Worm (Caenorhabditis elegans) whole organism, young adult: Measurements from ENCODE around the gene gop-1.
A peak's percentile ranks its signal among the peaks of the same experiment; 100 is the strongest.

Source experiments
- B0019.2 ChIP-seq: fragments of 200-800 bp; sonication (Bioruptor generic); conservative IDR thresholded peaks from 2 replicates; pipeline ENCODE4 v1.3.6; 2022; ENCODE audit warnings: missing genetic modification reagents, missing genetic modification characterization, missing compliant biosample characterization
- B0035.1 ChIP-seq: sonication (generic microtip); optimal IDR thresholded peaks from 2 replicates; lab custom pipeline; 2016; ENCODE audit warnings: missing genetic modification characterization, mild to moderate bottlenecking, missing compliant biosample characterization, missing genotype, missing genetic modification reagents
- B0261.1 ChIP-seq: sonication (generic microtip); optimal IDR thresholded peaks from 2 replicates; lab custom pipeline; 2016; ENCODE audit warnings: mild to moderate bottlenecking, missing genetic modification characterization, moderate library complexity, missing compliant biosample characterization
- D2030.7 ChIP-seq: fragments of 200-800 bp; sonication (Bioruptor generic); IDR thresholded peaks from 2 replicates; pipeline ENCODE4 v1.3.6; 2022; ENCODE audit warnings: missing genetic modification reagents, missing genetic modification characterization, missing compliant biosample characterization
- F37B4.10 ChIP-seq: fragments of 200-800 bp; sonication (Bioruptor generic); IDR thresholded peaks from 2 replicates; pipeline ENCODE4 v1.3.6; 2022; ENCODE audit warnings: missing genetic modification characterization, missing compliant biosample characterization
- F39B2.1 ChIP-seq: fragments of 200-800 bp; sonication (Bioruptor generic); IDR thresholded peaks from 2 replicates; pipeline ENCODE4 v1.3.6; 2022; ENCODE audit warnings: missing genetic modification reagents, missing genetic modification characterization, missing compliant biosample characterization
- F52B5.7 ChIP-seq: sonication (generic microtip); optimal IDR thresholded peaks from 2 replicates; lab custom pipeline; 2016; ENCODE audit warnings: mild to moderate bottlenecking, missing genetic modification characterization, missing compliant biosample characterization
- F57A8.1 ChIP-seq: fragments of 200-800 bp; sonication (Bioruptor generic); optimal IDR thresholded peaks from 2 replicates; lab custom pipeline; 2018; ENCODE audit warnings: mild to moderate bottlenecking, missing genetic modification characterization, moderate library complexity, missing compliant biosample characterization
- K11D2.4 ChIP-seq: fragments of 200-800 bp; sonication (Bioruptor generic); IDR thresholded peaks from 2 replicates; pipeline ENCODE4 v1.3.6; 2022; ENCODE audit warnings: missing genetic modification reagents, missing genetic modification characterization, missing compliant biosample characterization
- T26A5.8 ChIP-seq: sonication (generic microtip); optimal IDR thresholded peaks from 2 replicates; lab custom pipeline; 2016; ENCODE audit warnings: missing genetic modification characterization, missing compliant biosample characterization
- Y53F4B.3 ChIP-seq: fragments of 200-800 bp; sonication (Bioruptor generic); IDR thresholded peaks from 2 replicates; pipeline ENCODE4 v1.3.6; 2022; ENCODE audit warnings: missing genetic modification reagents, missing genetic modification characterization, missing compliant biosample characterization
- Y53G8AR.9 ChIP-seq: fragments of 200-800 bp; sonication (Bioruptor generic); conservative IDR thresholded peaks from 2 replicates; pipeline ENCODE4 v1.3.6; 2022; ENCODE audit warnings: missing genetic modification reagents, missing genetic modification characterization, missing compliant biosample characterization
- Y79H2A.3 ChIP-seq: fragments of 200-800 bp; sonication (Bioruptor generic); conservative IDR thresholded peaks from 2 replicates; pipeline ENCODE4 v1.3.6; 2022; ENCODE audit warnings: missing genetic modification reagents, missing genetic modification characterization, missing compliant biosample characterization
- ZK185.1 ChIP-seq: sonication (generic microtip); optimal IDR thresholded peaks from 2 replicates; lab custom pipeline; 2016; ENCODE audit warnings: mild to moderate bottlenecking, missing genetic modification characterization, missing compliant biosample characterization; ENCODE audit not compliant: poor library complexity, severe bottlenecking
- aptf-2 ChIP-seq: fragments of 200-800 bp; sonication (Bioruptor generic); conservative IDR thresholded peaks from 2 replicates; pipeline ENCODE4 v1.3.6; 2022; ENCODE audit warnings: missing genetic modification reagents, missing genetic modification characterization, missing compliant biosample characterization
- ceh-100 ChIP-seq: fragments of 200-800 bp; sonication (Bioruptor generic); IDR thresholded peaks from 2 replicates; pipeline ENCODE4 v1.3.6; 2022; ENCODE audit warnings: missing genetic modification reagents, missing genetic modification characterization, missing compliant biosample characterization
- ceh-40 ChIP-seq: fragments of 200-800 bp; sonication (Bioruptor generic); IDR thresholded peaks from 2 replicates; pipeline ENCODE4 v1.3.6; 2022; ENCODE audit warnings: missing genetic modification characterization, missing compliant biosample characterization
- ceh-58 ChIP-seq: fragments of 200-800 bp; sonication (Bioruptor generic); IDR thresholded peaks from 2 replicates; pipeline ENCODE4 v1.3.6; 2022; ENCODE audit warnings: missing genetic modification characterization, missing compliant biosample characterization
- die-1 ChIP-seq: sonication (generic microtip); optimal IDR thresholded peaks from 2 replicates; lab custom pipeline; 2016; ENCODE audit warnings: missing genotype, mild to moderate bottlenecking, missing genetic modification characterization, missing compliant biosample characterization
- dpl-1 ChIP-seq: fragments of 150-350 bp; optimal IDR thresholded peaks from 2 replicates; lab custom pipeline; 2014; ENCODE audit warnings: missing biosample characterization, missing genetic modification reagents, missing genetic modification characterization
- ets-4 ChIP-seq: fragments of 200-800 bp; sonication (Bioruptor generic); optimal IDR thresholded peaks from 2 replicates; lab custom pipeline; 2018; ENCODE audit warnings: mild to moderate bottlenecking, missing genetic modification characterization, missing compliant biosample characterization
- hlh-26 ChIP-seq: fragments of 200-800 bp; sonication (Bioruptor generic); conservative IDR thresholded peaks from 2 replicates; pipeline ENCODE4 v1.3.6; 2022; ENCODE audit warnings: missing genetic modification reagents, missing genetic modification characterization, missing compliant biosample characterization
- hmg-20 ChIP-seq: fragments of 200-800 bp; sonication (Bioruptor generic); IDR thresholded peaks from 2 replicates; pipeline ENCODE4 v1.3.6; 2022; ENCODE audit warnings: missing genetic modification reagents, missing genetic modification characterization, missing compliant biosample characterization
- hrde-1 ChIP-seq: sonication (generic microtip); optimal IDR thresholded peaks from 2 replicates; lab custom pipeline; 2016; ENCODE audit warnings: missing genetic modification characterization, mild to moderate bottlenecking, missing compliant biosample characterization, moderate library complexity, missing genotype, missing genetic modification reagents, borderline replicate concordance
- let-526 ChIP-seq: fragments of 200-800 bp; sonication (Bioruptor generic); IDR thresholded peaks from 2 replicates; pipeline ENCODE4 v1.3.6; 2022; ENCODE audit warnings: missing genetic modification reagents, missing genetic modification characterization, missing compliant biosample characterization
- let-607 ChIP-seq, 2 experiments: fragments of 200-800 bp in 1 of 2; sonication (Bioruptor generic) in 1 of 2; sonication (generic microtip) in 1 of 2; optimal IDR thresholded peaks; 2 replicates each; lab custom pipeline; 2016 to 2018; ENCODE audit warnings: mild to moderate bottlenecking in 2 of 2, missing compliant biosample characterization in 2 of 2, missing genetic modification characterization in 2 of 2, moderate library complexity in 2 of 2, missing genotype in 1 of 2
- lin-35 ChIP-seq, 3 experiments: fragments of 150-350 bp in 2 of 3; sonication (generic microtip) in 1 of 3; optimal IDR thresholded peaks; 2 replicates each; lab custom pipeline; 2014 to 2018; ENCODE audit warnings: missing biosample characterization in 3 of 3, missing genetic modification characterization in 3 of 3, missing genetic modification reagents in 3 of 3
- lin-40 ChIP-seq: sonication (generic microtip); optimal IDR thresholded peaks from 2 replicates; lab custom pipeline; 2016; ENCODE audit warnings: missing genetic modification characterization, mild to moderate bottlenecking, missing compliant biosample characterization, missing genotype, missing genetic modification reagents
- lin-54 ChIP-seq: fragments of 200-800 bp; sonication (Bioruptor generic); optimal IDR thresholded peaks from 2 replicates; lab custom pipeline; 2018; ENCODE audit warnings: mild to moderate bottlenecking, missing genetic modification characterization, missing compliant biosample characterization
- lir-1 ChIP-seq: fragments of 200-800 bp; sonication (Bioruptor generic); conservative IDR thresholded peaks from 2 replicates; pipeline ENCODE4 v1.3.6; 2022; ENCODE audit warnings: missing genetic modification reagents, missing genetic modification characterization, missing compliant biosample characterization
- madf-3 ChIP-seq: fragments of 200-800 bp; sonication (Bioruptor generic); IDR thresholded peaks from 2 replicates; pipeline ENCODE4 v1.3.6; 2022; ENCODE audit warnings: missing genetic modification reagents, missing genetic modification characterization, missing compliant biosample characterization
- nhr-120 ChIP-seq: fragments of 200-800 bp; sonication (Bioruptor generic); IDR thresholded peaks from 2 replicates; pipeline ENCODE4 v1.3.6; 2022; ENCODE audit warnings: missing genetic modification characterization, missing compliant biosample characterization
- nhr-179 ChIP-seq: sonication (generic microtip); optimal IDR thresholded peaks from 2 replicates; lab custom pipeline; 2016; ENCODE audit warnings: mild to moderate bottlenecking, missing genetic modification characterization, missing compliant biosample characterization
- nhr-90 ChIP-seq: sonication (generic microtip); optimal IDR thresholded peaks from 2 replicates; lab custom pipeline; 2016; ENCODE audit warnings: missing genotype, mild to moderate bottlenecking, missing genetic modification characterization, missing compliant biosample characterization
- pha-4 ChIP-seq: fragments of 150-350 bp; sonication (generic microtip); optimal IDR thresholded peaks from 2 replicates; lab custom pipeline; 2014; ENCODE audit warnings: missing biosample characterization, missing genetic modification reagents, missing genetic modification characterization
- rec-8 ChIP-seq, 2 experiments: sonication (generic microtip); optimal IDR thresholded peaks; 2 replicates each; lab custom pipeline; 2016; ENCODE audit warnings: mild to moderate bottlenecking in 2 of 2, missing genetic modification characterization in 2 of 2, missing genetic modification reagents in 2 of 2, missing genotype in 2 of 2, missing biosample characterization in 1 of 2, missing compliant biosample characterization in 1 of 2, moderate library complexity in 1 of 2
- repo-1 ChIP-seq: sonication (generic microtip); optimal IDR thresholded peaks from 2 replicates; lab custom pipeline; 2017; ENCODE audit warnings: mild to moderate bottlenecking, missing genetic modification characterization, missing compliant biosample characterization
- rpc-1 ChIP-seq, 2 experiments: fragments of 150-350 bp in 1 of 2; sonication (generic microtip) in 1 of 2; optimal IDR thresholded peaks; 2 replicates each; lab custom pipeline; 2014 to 2018; ENCODE audit warnings: missing biosample characterization in 1 of 2, missing genetic modification characterization in 1 of 2, missing genetic modification reagents in 1 of 2, missing genotype in 1 of 2
- sdz-38 ChIP-seq: sonication (generic microtip); optimal IDR thresholded peaks from 2 replicates; lab custom pipeline; 2016; ENCODE audit warnings: missing genotype, missing genetic modification characterization, missing compliant biosample characterization
- sea-2 ChIP-seq: fragments of 200-800 bp; sonication (Bioruptor generic); IDR thresholded peaks from 2 replicates; pipeline ENCODE4 v1.3.6; 2022; ENCODE audit warnings: missing genetic modification characterization, missing compliant biosample characterization
- snpc-1.3 ChIP-seq: sonication (generic microtip); optimal IDR thresholded peaks from 2 replicates; lab custom pipeline; 2017; ENCODE audit warnings: missing genetic modification characterization, mild to moderate bottlenecking, missing compliant biosample characterization, antibody characterized with exemption, moderate library complexity, missing genotype, missing genetic modification reagents; ENCODE audit not compliant: insufficient read depth
- snpc-3.4 ChIP-seq: sonication (generic microtip); optimal IDR thresholded peaks from 2 replicates; lab custom pipeline; 2017; ENCODE audit warnings: missing genetic modification characterization, mild to moderate bottlenecking, missing compliant biosample characterization, antibody characterized with exemption, moderate library complexity, missing genotype, missing genetic modification reagents
- tbx-9 ChIP-seq: sonication (generic microtip); optimal IDR thresholded peaks from 2 replicates; lab custom pipeline; 2016; ENCODE audit warnings: borderline replicate concordance, missing genetic modification characterization, inconsistent platforms, missing compliant biosample characterization
- zfh-2 ChIP-seq: fragments of 200-800 bp; sonication (Bioruptor generic); conservative IDR thresholded peaks from 2 replicates; pipeline ENCODE4 v1.3.6; 2022; ENCODE audit warnings: missing genetic modification reagents, missing genetic modification characterization, missing compliant biosample characterization
- zim-3 ChIP-seq: sonication (generic microtip); optimal IDR thresholded peaks from 2 replicates; lab custom pipeline; 2017; ENCODE audit warnings: mild to moderate bottlenecking, missing genetic modification characterization, moderate library complexity, missing compliant biosample characterization
- ztf-18 ChIP-seq: sonication (generic microtip); optimal IDR thresholded peaks from 2 replicates; lab custom pipeline; 2016; ENCODE audit warnings: missing genotype, mild to moderate bottlenecking, missing genetic modification characterization, missing compliant biosample characterization
- ztf-6 ChIP-seq: fragments of 200-800 bp; sonication (Bioruptor generic); IDR thresholded peaks from 2 replicates; pipeline ENCODE4 v1.3.6; 2022; ENCODE audit warnings: missing genetic modification reagents, missing genetic modification characterization, missing compliant biosample characterization

Gene gop-1

DNA sequence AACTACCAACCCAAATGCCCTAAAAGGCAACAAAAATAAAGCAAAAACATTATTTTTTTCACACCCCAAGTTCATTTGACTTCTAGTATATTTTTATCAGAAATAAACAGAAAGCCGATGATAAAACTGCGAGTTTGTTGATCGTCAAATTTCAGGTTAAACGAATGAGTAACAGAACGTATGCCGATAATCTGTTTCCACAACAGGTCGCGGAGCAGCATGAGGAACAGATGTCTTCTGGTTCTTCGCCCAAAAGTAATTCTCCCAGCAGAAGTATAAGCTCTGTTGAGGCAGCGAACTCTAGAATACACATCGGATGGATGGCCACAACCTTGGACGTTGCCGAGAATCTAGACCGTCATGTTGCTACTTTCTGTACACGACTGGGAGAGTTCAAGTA lies 23.8 kb upstream of the gop-1 start, which contains the start of gene prmt-5:
Gene prmt-5 (plus strand): TSS at position 141 of the 400 bp plus-strand sequence.
- no peak for TF ChIP-seq nhr-120 (GFP tag; lab: Robert Waterston, UW)
- peak; percentile 42 for TF ChIP-seq ZK185.1
- peak; percentile 91 for TF ChIP-seq zim-3 (tag; lab: Kevin White, UChicago)
- TF ChIP-seq Y53F4B.3 (GFP tag; lab: Robert Waterston, UW): no peak
- peak; percentile 64; the same call in 1 of the 2 replicates for TF ChIP-seq F39B2.1 (GFP tag; lab: Robert Waterston, UW)
- peak; percentile 97 for TF ChIP-seq F52B5.7
- TF ChIP-seq nhr-90 (tag; lab: Kevin White, UChicago): no peak
- peak; percentile 9 for TF ChIP-seq ets-4 (GFP tag; lab: Kevin White, UChicago)
- TF ChIP-seq hlh-26 (GFP tag; lab: Robert Waterston, UW): no peak
- TF ChIP-seq snpc-3.4 (tag; lab: Kevin White, UChicago): peak; percentile 62
- no peak for TF ChIP-seq ceh-58 (GFP tag; lab: Robert Waterston, UW)
- TF ChIP-seq tbx-9 (tag; lab: Kevin White, UChicago): peak; percentile 26
- peak; percentile 36 for TF ChIP-seq T26A5.8 (tag; lab: Kevin White, UChicago)
- TF ChIP-seq ztf-6 (GFP tag; lab: Robert Waterston, UW): no peak
- TF ChIP-seq rec-8 (tag; optimal IDR thresholded peaks at IDR 0.05; lab: Kevin White, UChicago): no peak
- TF ChIP-seq madf-3: peak; percentile 80; the same call in 1 of the 2 replicates
- TF ChIP-seq lin-35 (GFP tag; optimal IDR thresholded peaks at IDR 0.05; lab: Kevin White, UChicago): peak in 1 of 3 experiments; percentile 22
- no peak for TF ChIP-seq dpl-1 (GFP tag; lab: Kevin White, UChicago)
- TF ChIP-seq B0019.2 (GFP tag; lab: Robert Waterston, UW): no peak
- no peak for TF ChIP-seq zfh-2 (GFP tag; lab: Robert Waterston, UW)
- TF ChIP-seq snpc-1.3 (tag; lab: Kevin White, UChicago): peak; percentile 68
- TF ChIP-seq rpc-1 (optimal IDR thresholded peaks at IDR 0.05; lab: Kevin White, UChicago): no peak
- TF ChIP-seq rpc-1 (tag; optimal IDR thresholded peaks at IDR 0.05; lab: Kevin White, UChicago): no peak
- TF ChIP-seq ztf-18: peak; percentile 40
- peak; percentile 84 for TF ChIP-seq hrde-1 (tag; lab: Kevin White, UChicago)
- peak; percentile 46 to 51 for TF ChIP-seq let-607 (tag; optimal IDR thresholded peaks at IDR 0.05; lab: Kevin White, UChicago)
- no peak for TF ChIP-seq aptf-2 (GFP tag; lab: Robert Waterston, UW)
- no peak for TF ChIP-seq sea-2 (GFP tag; lab: Robert Waterston, UW)
- peak; percentile 68 for TF ChIP-seq lin-54 (GFP tag; lab: Kevin White, UChicago)
- TF ChIP-seq let-526: peak; percentile 78
- TF ChIP-seq ceh-100 (GFP tag; lab: Robert Waterston, UW): peak; percentile 56
- peak; percentile 85 for TF ChIP-seq Y53G8AR.9 (GFP tag; lab: Robert Waterston, UW)
- TF ChIP-seq lin-40 (tag; lab: Kevin White, UChicago): peak; percentile 53
- no peak for TF ChIP-seq nhr-179
- TF ChIP-seq B0035.1: peak; percentile 76
- TF ChIP-seq hmg-20: peak; percentile 70
- no peak for TF ChIP-seq sdz-38 (tag; lab: Kevin White, UChicago)
- TF ChIP-seq pha-4 (tag; lab: Kevin White, UChicago): no peak
- TF ChIP-seq repo-1 (tag; lab: Kevin White, UChicago): peak; percentile 95
- TF ChIP-seq D2030.7 (GFP tag; lab: Robert Waterston, UW): peak; percentile 47
- 0 out of 2 replicates have a peak, but pooled peaks have one; percentile 34 for TF ChIP-seq Y79H2A.3 (GFP tag; lab: Robert Waterston, UW)
- no peak for TF ChIP-seq F37B4.10
- peak; percentile 10 for TF ChIP-seq die-1
- no peak for TF ChIP-seq ceh-40 (GFP tag; lab: Robert Waterston, UW)
- peak; percentile 36 for TF ChIP-seq F57A8.1
- peak; percentile 22 for TF ChIP-seq B0261.1 (tag; lab: Kevin White, UChicago)
- TF ChIP-seq K11D2.4 (GFP tag; lab: Robert Waterston, UW): no peak
- no peak for TF ChIP-seq lir-1 (GFP tag; lab: Robert Waterston, UW)
